Worm (Caenorhabditis elegans) whole organism, young adult: Measurements from ENCODE around the gene prk-2.

Source experiments
- C17E4.6 ChIP-seq: fragments of 200-800 bp; sonication (Bioruptor generic); IDR thresholded peaks from 2 replicates; pipeline ENCODE4 v1.3.6; 2022; ENCODE audit warnings: missing genetic modification reagents, missing genetic modification characterization, missing compliant biosample characterization
- cebp-2 ChIP-seq: fragments of 200-800 bp; sonication (Bioruptor generic); IDR thresholded peaks from 2 replicates; pipeline ENCODE4 v1.3.6; 2022; ENCODE audit warnings: missing genetic modification characterization, missing compliant biosample characterization
- hlh-26 ChIP-seq: fragments of 200-800 bp; sonication (Bioruptor generic); conservative IDR thresholded peaks from 2 replicates; pipeline ENCODE4 v1.3.6; 2022; ENCODE audit warnings: missing genetic modification reagents, missing genetic modification characterization, missing compliant biosample characterization
- rpc-1 ChIP-seq, 2 experiments: fragments of 150-350 bp in 1 of 2; sonication (generic microtip) in 1 of 2; optimal IDR thresholded peaks; 2 replicates each; lab custom pipeline; 2014 to 2018; ENCODE audit warnings: missing biosample characterization in 1 of 2, missing genetic modification characterization in 1 of 2, missing genetic modification reagents in 1 of 2, missing genotype in 1 of 2
- snpc-4 ChIP-seq, 5 experiments: fragments of 150-350 bp in 1 of 5; sonication (generic microtip) in 4 of 5; optimal IDR thresholded peaks; 2 replicates each; lab custom pipeline; 2014 to 2018; ENCODE audit warnings: missing genetic modification characterization in 5 of 5, missing biosample characterization in 3 of 5, antibody characterized with exemption in 2 of 5, mild to moderate bottlenecking in 2 of 5, missing compliant biosample characterization in 2 of 5, missing genotype in 2 of 5, moderate library complexity in 2 of 5, missing genetic modification reagents in 1 of 5
- sptf-2 ChIP-seq: fragments of 200-800 bp; sonication (Bioruptor generic); optimal IDR thresholded peaks from 2 replicates; lab custom pipeline; 2018; ENCODE audit warnings: mild to moderate bottlenecking, missing genetic modification characterization, missing compliant biosample characterization

DNA sequence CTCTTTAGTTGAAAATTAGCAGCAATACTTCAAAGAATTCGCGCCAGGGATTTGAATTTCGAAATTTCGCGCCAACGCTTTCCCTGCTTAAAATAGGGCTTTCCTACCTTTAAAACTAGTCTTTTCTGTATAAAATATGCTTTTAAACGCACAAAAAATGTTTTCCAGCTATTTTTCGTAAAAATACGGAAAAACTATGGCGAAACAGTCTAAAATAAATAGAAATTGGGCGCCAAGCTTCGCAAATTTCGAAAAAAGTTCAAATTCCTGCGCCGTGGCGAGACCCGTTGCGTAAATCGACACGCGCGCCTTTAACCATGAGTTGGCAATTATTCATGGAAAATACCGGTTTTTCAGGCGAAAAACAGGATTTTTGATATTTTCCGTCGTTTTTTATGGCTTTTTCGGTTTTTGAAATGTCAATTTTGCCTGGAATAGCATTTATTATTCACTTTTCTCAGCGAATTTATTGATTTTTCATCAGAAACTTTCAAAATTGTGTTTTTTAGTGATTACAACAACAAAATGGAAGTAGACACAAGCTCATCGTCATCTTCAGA lies 34.4 kb upstream of the prk-2 start, which contains the start of the genes npp-9 and F59A2.5:
- TF ChIP-seq cebp-2 (GFP tag; lab: Robert Waterston, UW) (no peak), hlh-26 (GFP tag; lab: Robert Waterston, UW) (no peak), rpc-1 (optimal IDR thresholded peaks at IDR 0.05; lab: Kevin White, UChicago) (no peak), rpc-1 (tag; optimal IDR thresholded peaks at IDR 0.05; lab: Kevin White, UChicago) (no peak), snpc-4 (GFP tag; optimal IDR thresholded peaks at IDR 0.05; lab: Kevin White, UChicago) (no peak), snpc-4 (tag; optimal IDR thresholded peaks at IDR 0.05; lab: Kevin White, UChicago) (peak in 1 of 4 experiments; percentile 3), C17E4.6 (peak; percentile 47; the same call in 1 of the 2 replicates), sptf-2 (no peak)
